Worm (Caenorhabditis elegans) whole organism, late embryonic: Measurements from ENCODE around the gene srbc-79.

ENCODE experiments used
- gmeb-2 ChIP-seq: sonication (generic microtip); optimal IDR thresholded peaks from 2 replicates; lab custom pipeline; 2016; ENCODE audit warnings: missing genetic modification characterization, inconsistent platforms, missing compliant biosample characterization
- nfya-1 ChIP-seq: sonication (generic microtip); optimal IDR thresholded peaks from 2 replicates; lab custom pipeline; 2017; ENCODE audit warnings: missing genetic modification characterization, mild to moderate bottlenecking, missing compliant biosample characterization, antibody characterized with exemption, moderate library complexity
- nhr-11 ChIP-seq: fragments of 150-350 bp; optimal IDR thresholded peaks from 2 replicates; lab custom pipeline; 2014; ENCODE audit warnings: missing biosample characterization, missing genetic modification characterization
- pat-9 ChIP-seq: fragments of 200-800 bp; sonication (Bioruptor generic); optimal IDR thresholded peaks from 2 replicates; lab custom pipeline; 2018; ENCODE audit warnings: mild to moderate bottlenecking, missing genetic modification characterization, moderate library complexity, missing compliant biosample characterization
- pha-4 ChIP-seq: fragments of 150-350 bp; optimal IDR thresholded peaks from 2 replicates; lab custom pipeline; 2018; ENCODE audit warnings: missing biosample characterization, missing genetic modification reagents, missing genetic modification characterization

ce11 chrV:20451793-20452192 is 40.5 kb downstream of the srbc-79 start:
- TF ChIP-seq pat-9 (tag; lab: Kevin White, UChicago), result no peak
- TF ChIP-seq nhr-11 (tag; lab: Kevin White, UChicago), result no peak
- TF ChIP-seq pha-4 (tag; lab: Kevin White, UChicago), result no peak
- no peak for TF ChIP-seq nfya-1 (tag; lab: Kevin White, UChicago)
- no peak for TF ChIP-seq gmeb-2 (tag; lab: Kevin White, UChicago)
